Worm (Caenorhabditis elegans): ENCODE results near the gene pqe-1.

Gene pqe-1

ce11 chrIII:5349250-5349649, 38.2 kb downstream of the pqe-1 start, which contains the start of gene thoc-5 (continued):
- TF ChIP-seq F49E8.2 (tag; optimal IDR thresholded peaks at IDR 0.05; ENCODE audit: borderline replicate concordance) (no peak), lsy-2 (tag; optimal IDR thresholded peaks at IDR 0.05) (peak in 1 of 2 experiments; percentile 87), lin-39 (tag; optimal IDR thresholded peaks at IDR 0.05) (no peak), dmd-9 (GFP tag; IDR thresholded peaks at IDR 0.05) (peak; percentile 92), hif-1 (tag; optimal IDR thresholded peaks at IDR 0.05) (peak in 1 of 2 experiments; percentile 94), madf-9 (GFP tag; conservative IDR thresholded peaks at IDR 0.05) (peak; percentile 80), ctbp-1 (GFP tag; IDR thresholded peaks at IDR 0.05) (no peak), ztf-7 (tag; optimal IDR thresholded peaks at IDR 0.05) (no peak), ZK546.5 (tag; optimal IDR thresholded peaks at IDR 0.05) (no peak), ama-1 (optimal IDR thresholded peaks at IDR 0.05) (no peak), tag-97 (GFP tag; IDR thresholded peaks at IDR 0.05) (peak; percentile 77; the same call in 1 of the 2 replicates), nhr-48 (tag; optimal IDR thresholded peaks at IDR 0.05) (no peak), mes-2 (tag; optimal IDR thresholded peaks at IDR 0.05; ENCODE audit: poor library complexity, severe bottlenecking) (peak; percentile 100), lin-13 (GFP tag; optimal IDR thresholded peaks at IDR 0.05) (peak; percentile 34), snpc-1.2 (GFP tag; IDR thresholded peaks at IDR 0.05) (no peak), ZK337.2 (GFP tag; IDR thresholded peaks at IDR 0.05) (peak; percentile 92), nhr-10 (tag; optimal IDR thresholded peaks at IDR 0.05) (no peak), ceh-82 (tag; optimal IDR thresholded peaks at IDR 0.05) (no peak), F10B5.3 (tag; optimal IDR thresholded peaks at IDR 0.05) (no peak), daf-8 (GFP tag; IDR thresholded peaks at IDR 0.05) (no peak), dmd-8 (GFP tag; IDR thresholded peaks at IDR 0.05) (no peak), Y5F2A.4 (GFP tag; optimal IDR thresholded peaks at IDR 0.05) (no peak), T20F7.1 (GFP tag; optimal IDR thresholded peaks at IDR 0.05) (peak; percentile 33), vab-7 (GFP tag; IDR thresholded peaks at IDR 0.05) (peak; percentile 50; the same call in 1 of the 2 replicates), dpl-1 (GFP tag; optimal IDR thresholded peaks at IDR 0.05) (peak; percentile 98), nhr-102 (tag; optimal IDR thresholded peaks at IDR 0.05) (peak; percentile 55), madf-5 (GFP tag; IDR thresholded peaks at IDR 0.05) (peak in 1 of 2 experiments; percentile 43; a peak in 1 of 4 replicates), ceh-28 (tag; optimal IDR thresholded peaks at IDR 0.05) (no peak), zag-1 (tag; optimal IDR thresholded peaks at IDR 0.05) (no peak), egl-27 (tag; optimal IDR thresholded peaks at IDR 0.05) (no peak), ces-1 (GFP tag; optimal IDR thresholded peaks at IDR 0.05) (no peak), nhr-6 (tag; optimal IDR thresholded peaks at IDR 0.05) (peak; percentile 77), F37D6.2 (tag; optimal IDR thresholded peaks at IDR 0.05) (peak; percentile 35), nhr-11 (tag; optimal IDR thresholded peaks at IDR 0.05) (peak; percentile 36), egl-43 (GFP tag; IDR thresholded peaks at IDR 0.05) (no peak), spr-3 (GFP tag; optimal IDR thresholded peaks at IDR 0.05) (peak; percentile 28), nhr-25 (tag; optimal IDR thresholded peaks at IDR 0.05; ENCODE audit: borderline replicate concordance, insufficient read depth) (no peak), mdl-1 (tag; optimal IDR thresholded peaks at IDR 0.05) (no peak), unc-62 (GFP tag; optimal IDR thresholded peaks at IDR 0.05 in 1 of 2) (no peak), unc-62 (tag; optimal IDR thresholded peaks at IDR 0.05) (no peak), ztf-11 (tag; optimal IDR thresholded peaks at IDR 0.05) (no peak), daf-12 (tag; optimal IDR thresholded peaks at IDR 0.05) (no peak), lin-38 (GFP tag; IDR thresholded peaks at IDR 0.05) (no peak), lim-7 (GFP tag; IDR thresholded peaks at IDR 0.05) (no peak), attf-4 (tag; optimal IDR thresholded peaks at IDR 0.05) (no peak), Y75B8A.6 (GFP tag; IDR thresholded peaks at IDR 0.05) (0 out of 2 replicates have a peak, but pooled peaks have one; percentile 70), mdt-29 (GFP tag; IDR thresholded peaks at IDR 0.05) (no peak), mep-1 (tag; optimal IDR thresholded peaks at IDR 0.05) (peak; percentile 53), zip-2 (tag; optimal IDR thresholded peaks at IDR 0.05) (no peak), aha-1 (tag) (peak; percentile 92), daf-16 (GFP tag; optimal IDR thresholded peaks at IDR 0.05) (peak in 1 of 2 experiments; percentile 26), daf-16 (tag; optimal IDR thresholded peaks at IDR 0.05) (no peak), sdz-12 (GFP tag; optimal IDR thresholded peaks at IDR 0.05) (peak; percentile 75)

Data from whole organism, L4 larva.